Fruit fly (Drosophila melanogaster): ENCODE data around the gene Wdr37.

The Wdr37 gene

DNA sequence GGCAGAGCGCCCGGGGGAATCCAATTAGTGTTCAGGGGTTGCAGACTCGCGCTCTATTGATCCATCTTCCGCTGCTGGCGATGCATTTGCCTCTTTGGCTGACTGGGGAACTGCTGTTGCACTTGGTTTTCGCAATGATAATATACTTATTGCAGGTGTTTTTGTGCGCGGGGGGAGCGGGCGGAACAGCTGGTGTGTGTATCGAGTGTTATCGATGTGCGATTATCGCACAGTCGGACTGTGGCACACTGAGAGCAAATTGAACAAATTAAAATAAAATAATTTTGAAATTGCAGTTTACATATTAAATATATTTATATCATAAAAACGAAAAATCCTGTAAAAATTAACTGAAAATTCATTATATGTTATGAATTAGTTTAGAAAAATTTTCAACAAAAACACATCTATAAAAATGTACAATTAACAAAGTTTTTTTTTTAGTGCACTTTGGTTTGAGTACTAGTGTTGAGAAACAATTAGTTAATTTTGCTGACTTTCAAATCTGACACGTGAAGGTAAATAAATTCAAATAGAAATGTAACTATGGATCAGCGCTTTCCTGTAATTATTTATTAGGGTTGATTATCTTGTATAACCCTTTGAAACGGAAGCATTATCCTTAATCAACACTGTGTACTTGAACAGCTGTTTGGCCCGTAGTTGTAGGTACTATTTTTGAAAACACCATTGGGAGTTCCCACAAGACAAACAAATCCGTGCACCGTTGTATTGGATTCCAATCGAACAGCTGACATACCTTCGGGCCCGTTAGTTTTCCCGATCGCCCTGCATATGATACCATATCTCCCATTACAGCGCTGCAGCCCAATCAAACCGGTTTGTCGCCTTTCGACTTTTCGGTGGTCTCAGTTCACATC is at the start of gene Wdr37, which contains the start of gene koko:
Gene Wdr37, minus strand, starts transcription at position 168 of the 881 bp plus-strand sequence.
Gene koko, plus strand, starts transcription at position 478 of the 881 bp plus-strand sequence.
- TF ChIP-seq CG8478 (optimal IDR thresholded peaks at IDR 0.05) = no peak
- TF ChIP-seq CTCF (optimal IDR thresholded peaks at IDR 0.05) = no peak

DNA sequence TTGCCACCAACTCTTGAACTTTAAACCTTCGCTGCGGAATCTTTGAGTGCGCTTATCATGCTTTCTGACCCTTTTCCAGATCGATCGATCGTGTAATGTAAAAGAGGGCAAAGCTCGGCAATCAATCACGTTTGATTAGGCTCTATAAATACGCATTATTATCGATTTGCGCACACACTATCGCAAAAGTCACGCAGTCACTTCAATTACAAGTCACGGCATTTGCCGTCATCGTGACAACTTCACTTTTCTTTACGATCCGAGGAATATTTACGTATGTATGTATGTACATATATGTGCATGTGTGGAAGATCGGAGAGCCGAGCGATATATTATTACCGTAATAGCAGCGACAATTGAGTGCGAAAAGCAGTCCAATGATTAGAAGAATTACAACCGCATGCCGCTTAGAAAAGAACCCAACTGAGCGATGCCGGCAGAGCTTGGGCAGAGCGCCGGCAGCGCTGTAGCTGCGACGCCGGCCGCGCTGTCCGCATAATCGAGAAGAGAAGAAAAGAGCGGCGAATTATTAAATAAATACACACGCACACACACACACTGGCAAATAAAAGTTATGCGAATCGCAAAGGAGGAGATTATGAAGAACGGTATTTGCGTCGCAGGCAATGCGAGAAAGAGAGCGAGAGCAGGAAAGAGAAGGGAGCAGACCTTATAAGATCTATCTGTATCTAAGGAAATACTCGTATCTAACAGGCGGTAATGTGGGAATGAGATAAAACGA is 47.6 kb upstream of the Wdr37 start:
- no peak for TF ChIP-seq CTCF (optimal IDR thresholded peaks at IDR 0.05)
- TF ChIP-seq CG8478 (optimal IDR thresholded peaks at IDR 0.05) = no peak

DNA sequence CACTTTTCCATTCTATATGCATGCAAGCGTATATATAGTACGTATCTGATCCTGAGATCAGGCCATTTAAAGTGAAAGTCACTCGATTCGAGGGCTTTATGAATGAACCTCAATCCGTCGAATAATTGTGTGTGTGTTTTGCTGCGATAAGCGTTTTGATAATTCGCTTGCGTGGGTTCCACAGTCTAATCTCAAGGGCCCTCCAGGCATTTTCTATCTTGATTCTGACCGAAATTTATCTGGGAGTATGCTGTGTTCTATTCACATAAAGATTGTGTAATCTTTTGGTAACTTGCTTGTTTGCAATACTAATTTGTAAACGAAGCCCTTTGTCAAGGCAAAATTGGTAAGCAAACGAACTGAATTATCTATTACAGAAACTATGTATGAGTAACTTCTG is 46.7 kb upstream of the Wdr37 start:
- TF ChIP-seq CTCF (optimal IDR thresholded peaks at IDR 0.05) (no peak), CG8478 (optimal IDR thresholded peaks at IDR 0.05) (no peak)

DNA sequence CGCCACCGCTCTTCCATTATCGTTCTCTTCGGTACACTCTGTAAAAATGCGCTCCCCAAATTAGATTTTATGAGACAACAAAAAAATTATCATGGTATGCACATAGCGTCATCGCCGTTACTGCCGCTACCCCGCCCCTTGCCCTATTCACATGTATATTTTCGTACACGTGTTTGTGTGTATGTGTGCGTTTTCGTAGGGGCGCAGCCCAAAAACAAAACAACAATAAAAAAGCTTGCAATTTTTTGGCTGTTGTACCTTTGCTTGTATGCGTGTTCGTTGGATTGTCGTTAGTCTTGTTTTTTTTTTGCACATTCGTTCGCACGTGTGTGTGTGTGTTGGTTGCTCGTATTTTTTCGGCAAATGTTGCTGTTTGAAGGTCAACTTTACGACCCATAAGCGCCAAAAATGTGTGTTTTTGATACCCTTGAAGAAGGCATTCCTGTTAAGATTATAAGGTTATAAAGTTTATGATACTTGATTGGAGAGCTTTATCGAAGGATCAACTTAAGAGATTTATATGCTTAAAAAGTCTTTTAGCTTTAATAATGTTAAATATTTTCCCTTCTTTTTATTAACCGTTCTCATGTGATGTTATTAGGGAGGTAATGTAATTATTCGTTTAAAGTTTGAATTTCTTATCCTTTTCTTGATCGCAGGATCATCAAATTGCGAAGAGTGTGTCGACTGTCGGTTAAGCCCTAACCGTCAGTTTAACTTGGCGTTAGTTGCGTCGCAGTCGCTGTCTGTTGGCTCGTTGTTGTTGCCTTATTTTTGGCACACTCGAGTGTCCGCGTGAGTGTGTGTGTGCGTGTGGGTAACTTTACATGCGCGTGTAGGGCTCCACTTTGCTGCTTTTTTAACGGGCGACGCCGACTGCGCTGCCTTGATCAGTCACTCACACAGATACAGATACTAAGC is 45.8 kb upstream of the Wdr37 start:
- TF ChIP-seq CTCF (optimal IDR thresholded peaks at IDR 0.05) = no peak
- TF ChIP-seq CG8478 (optimal IDR thresholded peaks at IDR 0.05) = no peak

DNA sequence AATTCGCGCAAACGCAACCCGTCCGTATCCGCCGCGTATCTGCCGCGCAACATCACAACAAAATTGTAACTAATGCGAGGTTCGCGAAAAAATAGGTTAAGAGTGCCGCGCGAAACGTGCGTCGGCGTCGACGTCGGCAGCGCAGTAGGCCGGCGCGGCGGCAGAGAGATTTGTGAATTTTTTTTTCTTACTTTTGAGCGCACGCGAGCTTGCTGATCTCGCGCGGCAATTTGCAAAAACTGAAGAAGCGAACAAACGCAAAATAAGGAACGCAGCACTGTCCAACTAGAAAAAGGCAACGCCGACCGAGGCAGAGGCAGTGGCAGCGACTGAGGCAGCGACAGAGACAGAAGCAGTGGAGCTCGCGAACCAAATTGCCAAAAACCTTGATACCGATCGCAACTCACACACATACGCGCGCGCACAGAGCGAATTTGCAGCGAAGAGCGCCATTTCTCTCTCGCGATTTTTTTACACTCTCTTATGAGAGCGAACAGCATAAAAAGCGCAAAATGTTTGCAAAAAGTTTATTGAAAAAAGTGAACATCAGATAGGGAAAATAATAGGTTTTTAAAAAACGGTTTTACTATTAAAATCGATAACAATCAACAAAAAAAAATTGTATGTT is 44.7 kb upstream of the Wdr37 start:
- TF ChIP-seq CTCF (optimal IDR thresholded peaks at IDR 0.05) = no peak
- TF ChIP-seq CG8478 (optimal IDR thresholded peaks at IDR 0.05) = no peak

DNA sequence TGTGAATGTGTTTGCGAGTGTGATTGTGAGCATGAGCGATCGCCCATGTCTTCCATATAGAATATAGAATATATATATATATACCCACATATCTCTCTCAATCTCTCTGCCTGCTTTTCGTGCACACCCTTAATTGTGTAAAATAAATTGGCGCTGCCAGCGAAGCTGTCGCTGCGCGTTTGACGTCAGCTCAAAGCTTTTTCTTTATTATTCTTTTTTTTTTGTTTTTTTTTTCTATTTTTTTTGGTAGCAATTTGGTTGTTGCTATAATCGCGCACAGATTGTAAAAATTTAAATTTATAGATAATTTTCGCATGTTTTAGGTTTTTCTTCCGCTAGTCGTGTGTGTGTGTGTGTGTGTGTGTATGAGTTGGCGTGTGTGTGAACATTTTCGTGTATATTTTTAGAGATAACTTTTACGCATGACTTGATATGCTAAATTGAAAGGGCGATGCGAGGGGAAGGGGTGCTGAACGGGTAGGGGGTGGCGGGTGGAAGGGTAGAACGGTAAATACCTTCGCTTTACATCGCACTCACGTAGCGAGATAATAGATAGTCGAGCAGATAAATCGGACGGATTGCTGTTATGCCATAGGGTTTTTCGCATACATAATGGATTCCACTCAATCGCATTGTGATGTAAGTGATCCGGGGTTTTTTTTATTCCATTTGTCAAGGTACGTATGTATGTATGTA is 42.8 kb upstream of the Wdr37 start:
- TF ChIP-seq CTCF (optimal IDR thresholded peaks at IDR 0.05) (no peak), CG8478 (optimal IDR thresholded peaks at IDR 0.05) (no peak)

DNA sequence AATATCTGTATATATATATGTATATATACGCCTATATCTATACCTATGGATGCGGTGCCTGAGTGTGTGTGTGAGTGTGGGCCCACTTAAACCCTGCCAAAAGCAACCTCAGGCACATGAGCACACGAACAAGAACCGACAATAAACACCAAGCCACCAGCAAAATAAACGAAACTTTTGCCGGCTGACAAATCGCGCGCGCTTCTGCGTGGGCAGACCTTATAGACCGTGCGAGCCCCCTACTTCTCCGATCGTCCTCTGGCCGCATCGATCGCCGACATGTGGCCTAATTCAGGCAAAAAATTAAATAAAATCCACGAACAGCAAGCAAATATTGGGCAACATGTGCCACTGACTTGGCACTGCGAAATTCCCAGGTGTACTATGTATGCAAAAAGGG is 40.7 kb upstream of the Wdr37 start:
- TF ChIP-seq CTCF (optimal IDR thresholded peaks at IDR 0.05) (no peak), CG8478 (optimal IDR thresholded peaks at IDR 0.05) (no peak)

DNA sequence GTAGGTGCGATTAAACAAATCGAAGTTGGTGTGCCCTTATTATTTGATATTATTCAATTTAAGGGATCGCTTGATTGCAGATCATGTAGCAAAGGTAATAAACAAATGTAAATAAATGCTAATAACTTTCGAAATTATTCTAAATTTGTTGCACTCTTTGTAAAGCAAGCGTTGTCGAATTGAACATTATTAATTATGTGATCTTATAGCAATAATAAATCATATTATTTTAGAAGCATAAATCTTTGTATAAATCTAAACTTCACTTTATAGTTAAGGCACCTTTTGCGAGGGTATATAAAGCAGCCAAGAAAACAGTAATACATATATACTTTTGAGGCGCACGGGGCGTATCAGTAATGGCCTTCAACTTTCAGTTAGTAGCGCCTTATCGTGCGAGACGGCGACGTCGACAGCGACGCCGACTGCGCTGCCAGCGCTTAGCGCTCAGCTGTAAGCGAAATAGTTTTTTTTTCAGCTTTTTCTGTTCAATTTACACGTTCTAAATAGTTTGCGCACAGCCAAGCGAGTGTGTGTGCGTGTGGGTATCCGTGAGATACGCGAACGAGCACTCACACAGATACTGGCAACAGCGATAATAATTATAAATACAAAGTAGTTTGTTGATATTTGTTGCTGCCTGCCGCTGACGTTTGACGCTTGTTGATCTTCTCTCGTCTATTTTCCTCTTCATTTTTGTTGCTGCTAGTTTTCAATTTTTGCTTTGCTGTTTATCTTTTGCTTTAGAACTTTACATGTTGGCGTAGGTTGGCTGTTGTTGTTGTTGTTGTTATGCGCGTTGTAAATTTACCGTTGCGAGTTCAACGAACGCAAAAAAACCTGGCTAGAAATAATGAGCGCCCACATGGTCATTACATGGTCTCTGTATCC is 36.6 kb upstream of the Wdr37 start:
- TF ChIP-seq CG8478 (optimal IDR thresholded peaks at IDR 0.05) (no peak), CTCF (optimal IDR thresholded peaks at IDR 0.05) (no peak)

DNA sequence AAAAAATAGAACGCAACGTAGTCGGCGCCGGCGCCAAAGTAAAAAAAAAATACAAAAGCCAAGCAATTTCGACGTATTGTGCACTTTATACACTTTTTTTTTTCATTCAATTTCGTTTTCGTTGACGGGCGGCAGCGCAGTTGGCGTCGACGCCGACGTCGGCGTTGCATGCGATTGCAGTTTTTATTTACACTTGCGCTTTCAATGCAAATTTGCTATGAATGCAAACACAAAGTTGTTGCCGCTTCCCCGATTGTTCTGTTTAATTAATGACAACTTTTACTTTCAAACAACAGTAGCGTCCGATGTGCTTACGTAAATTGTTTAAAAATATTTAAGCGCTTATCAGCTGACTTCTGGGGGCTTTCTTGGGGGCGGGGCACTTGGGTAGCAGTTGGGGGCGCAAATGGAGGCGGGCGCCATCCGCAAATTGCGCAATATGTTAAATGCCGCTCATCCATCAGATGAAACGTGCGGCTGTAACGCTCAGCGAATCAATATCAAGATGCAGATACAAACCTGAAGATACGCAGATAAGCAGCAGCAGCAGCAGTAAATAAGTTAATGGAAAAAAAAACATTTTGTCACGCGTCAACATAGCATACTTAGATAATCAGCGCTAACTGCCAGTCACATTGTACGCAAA is 35.8 kb upstream of the Wdr37 start:
- TF ChIP-seq CG8478 (optimal IDR thresholded peaks at IDR 0.05) (no peak), CTCF (optimal IDR thresholded peaks at IDR 0.05) (no peak)

DNA sequence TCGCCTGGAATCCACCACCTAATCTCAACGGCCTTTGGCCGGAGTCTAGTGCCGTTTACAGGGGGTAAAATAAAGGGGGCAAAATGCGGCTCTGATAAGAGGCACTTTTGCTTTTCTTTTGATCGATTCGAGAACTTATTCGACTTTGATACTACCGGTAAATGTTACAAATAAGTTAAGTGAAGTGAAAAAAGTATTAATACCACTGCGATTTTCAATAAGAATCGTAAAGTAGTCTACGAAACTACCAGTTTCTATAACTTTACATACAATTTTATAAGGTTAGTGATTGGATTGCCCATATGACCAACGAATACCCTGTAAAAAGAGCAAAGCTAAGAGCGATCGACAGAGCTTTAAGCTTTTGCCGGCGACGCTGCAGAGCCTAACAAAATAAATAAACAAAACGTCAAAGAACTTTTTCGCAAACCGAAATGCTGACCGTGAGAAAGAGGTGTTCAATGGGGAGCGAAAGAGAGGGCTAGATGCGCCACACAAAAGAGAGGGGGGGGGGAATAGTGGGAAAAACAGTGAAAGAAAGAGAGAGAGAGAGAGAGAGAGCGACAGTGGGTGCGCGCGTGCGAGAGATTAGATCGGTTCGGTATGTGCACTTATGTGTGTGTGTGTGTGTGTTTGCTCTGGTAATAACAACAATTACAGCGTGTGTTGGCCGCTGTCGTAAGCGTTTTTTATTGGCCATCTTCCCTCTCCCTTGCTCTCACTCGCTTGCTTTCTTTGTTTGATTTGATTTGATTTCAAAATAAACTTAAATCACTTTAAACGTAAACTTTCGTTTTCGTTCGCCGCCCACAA is 34.2 kb upstream of the Wdr37 start:
- TF ChIP-seq CG8478 (optimal IDR thresholded peaks at IDR 0.05) (no peak), CTCF (optimal IDR thresholded peaks at IDR 0.05) (no peak)

DNA sequence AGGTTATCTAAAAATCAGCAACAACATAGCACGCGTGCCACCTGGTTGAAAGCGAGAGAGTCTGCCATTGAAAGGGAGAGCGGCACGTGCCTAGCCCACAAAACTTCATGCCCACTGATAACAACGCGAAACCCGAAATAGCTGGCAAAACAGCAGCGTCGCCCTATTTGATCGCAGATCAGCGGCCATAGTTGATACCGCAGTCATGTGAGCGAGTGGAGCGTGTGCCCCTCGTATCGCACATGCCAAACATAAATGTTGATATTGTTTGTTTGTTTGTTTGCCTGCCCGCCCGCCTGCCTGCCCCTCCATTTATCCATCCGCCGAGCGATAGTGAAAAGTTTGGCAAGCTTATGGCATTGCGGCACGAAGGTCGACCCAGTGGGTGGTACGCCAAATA is 30.4 kb upstream of the Wdr37 start:
- TF ChIP-seq CTCF (optimal IDR thresholded peaks at IDR 0.05) (no peak), CG8478 (optimal IDR thresholded peaks at IDR 0.05) (no peak)

DNA sequence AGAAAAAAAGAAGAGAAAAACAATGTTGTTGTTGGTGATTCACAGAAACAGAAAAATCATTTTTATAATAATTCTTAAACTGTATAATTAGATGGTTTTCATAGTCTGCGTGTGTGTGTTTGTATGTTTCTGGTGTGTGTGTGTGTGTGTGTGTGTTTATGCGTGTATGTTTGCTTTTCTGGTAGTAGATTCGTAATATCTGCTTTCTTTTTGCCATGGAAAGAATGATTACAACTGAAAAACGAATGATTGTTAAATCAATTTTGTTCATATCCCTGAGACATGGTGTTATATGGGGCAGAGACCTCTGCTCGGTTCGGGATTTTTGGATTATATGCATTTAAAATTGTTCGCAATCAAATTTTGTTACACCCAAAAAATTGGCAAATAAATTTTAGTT is 20.8 kb upstream of the Wdr37 start:
- TF ChIP-seq CTCF (optimal IDR thresholded peaks at IDR 0.05) (no peak), CG8478 (optimal IDR thresholded peaks at IDR 0.05) (no peak)

Measured in S2 (cell line).